Fruit fly (Drosophila melanogaster): ENCODE results near the gene Wdr82.

The Wdr82 gene

DNA sequence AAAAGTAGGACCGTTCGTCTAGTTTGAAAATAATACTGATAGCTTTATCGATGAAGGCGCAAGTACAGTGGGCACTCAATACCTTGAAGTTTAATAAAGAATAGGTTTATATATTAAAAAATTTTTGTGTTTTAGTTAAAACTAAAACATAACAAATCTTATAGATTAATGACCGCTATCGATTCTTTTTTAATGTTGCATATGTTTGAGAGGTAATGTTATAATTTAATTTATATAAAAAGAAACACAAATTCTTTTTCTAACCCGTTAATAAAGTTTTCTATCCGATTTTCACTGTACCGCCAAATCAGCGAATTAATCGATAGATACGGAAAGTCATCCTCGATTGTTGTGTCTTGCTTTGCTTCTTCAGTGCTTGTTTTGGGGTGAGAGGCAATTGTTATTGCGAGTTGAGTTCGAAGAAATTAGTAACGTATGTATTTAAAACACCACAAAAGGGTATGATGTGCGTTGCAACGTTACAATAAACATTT, 9.9 kb downstream of the Wdr82 start, which contains the start of the genes Dad1 and CG13384 (continued):
- peak; percentile 89 for TF ChIP-seq CG15514 (GFP tag; optimal IDR thresholded peaks at IDR 0.05)
- TF ChIP-seq yki (optimal IDR thresholded peaks at IDR 0.05) = no peak
- TF ChIP-seq CG34376 (GFP tag; optimal IDR thresholded peaks at IDR 0.05) = peak; percentile 93
- no peak; the same call in 1 of the 2 replicates for TF ChIP-seq hbn (GFP tag; IDR thresholded peaks at IDR 0.05; ENCODE audit: partially characterized antibody)
- TF ChIP-seq twi (tag; optimal IDR thresholded peaks at IDR 0.05) = peak; percentile 90
- TF ChIP-seq CG2116 (GFP tag; optimal IDR thresholded peaks at IDR 0.05) = peak; percentile 91
- no peak for TF ChIP-seq slp2 (GFP tag; optimal IDR thresholded peaks at IDR 0.05)
- peak; percentile 93 for TF ChIP-seq CG9727 (GFP tag; optimal IDR thresholded peaks at IDR 0.05)
- TF ChIP-seq Atf3 (GFP tag; optimal IDR thresholded peaks at IDR 0.05) = peak; percentile 16
- TF ChIP-seq CG3065 (GFP tag; optimal IDR thresholded peaks at IDR 0.05) = peak; percentile 57
- TF ChIP-seq bcd (GFP tag; optimal IDR thresholded peaks at IDR 0.05) = peak; percentile 92
- TF ChIP-seq C15 (GFP tag; IDR thresholded peaks at IDR 0.05) = peak; percentile 68; the same call in 1 of the 3 replicates
- TF ChIP-seq CG4820 (GFP tag; optimal IDR thresholded peaks at IDR 0.05) = peak; percentile 83
- TF ChIP-seq HmgD (GFP tag; optimal IDR thresholded peaks at IDR 0.05) = peak; percentile 0
- peak; percentile 84 for TF ChIP-seq ara (GFP tag; IDR thresholded peaks at IDR 0.05)
- no peak for TF ChIP-seq vnd (GFP tag; IDR thresholded peaks at IDR 0.05; ENCODE audit: partially characterized antibody)
- TF ChIP-seq lmd (GFP tag; IDR thresholded peaks at IDR 0.05) = peak; percentile 93
- TF ChIP-seq odd (GFP tag; optimal IDR thresholded peaks at IDR 0.05) = peak; percentile 87
- TF ChIP-seq kni (GFP tag; optimal IDR thresholded peaks at IDR 0.05) = peak; percentile 59
- no peak for TF ChIP-seq eve (GFP tag; optimal IDR thresholded peaks at IDR 0.05)
- no peak for TF ChIP-seq CG33213 (GFP tag; optimal IDR thresholded peaks at IDR 0.05)
- TF ChIP-seq bowl (GFP tag; IDR thresholded peaks at IDR 0.05) = peak; percentile 48; the same call in 1 of the 2 replicates
- peak; percentile 10 for TF ChIP-seq CG12071 (GFP tag; optimal IDR thresholded peaks at IDR 0.05)
- TF ChIP-seq gro (GFP tag; optimal IDR thresholded peaks at IDR 0.05) = peak; percentile 20
- TF ChIP-seq CG34224 (GFP tag; IDR thresholded peaks at IDR 0.05; ENCODE audit: partially characterized antibody) = peak; percentile 35; the same call in 2 of the 3 replicates
- peak; percentile 77 for TF ChIP-seq CG12744 (GFP tag; optimal IDR thresholded peaks at IDR 0.05)
- TF ChIP-seq sima (GFP tag; optimal IDR thresholded peaks at IDR 0.05) = no peak
- peak; percentile 58 for TF ChIP-seq Rx (GFP tag; IDR thresholded peaks at IDR 0.05)
- peak; percentile 91 for TF ChIP-seq Oli (tag; optimal IDR thresholded peaks at IDR 0.05)
- peak; percentile 90 for TF ChIP-seq cwo (GFP tag; optimal IDR thresholded peaks at IDR 0.05)
- TF ChIP-seq slbo (GFP tag; IDR thresholded peaks at IDR 0.05) = peak; percentile 96
- peak; percentile 96 for TF ChIP-seq CG30403 (GFP tag; optimal IDR thresholded peaks at IDR 0.05)
- peak in 1 of 2 experiments; percentile 58 for TF ChIP-seq crp (GFP tag; optimal IDR thresholded peaks at IDR 0.05)
- TF ChIP-seq Sry-β (GFP tag; optimal IDR thresholded peaks at IDR 0.05) = peak; percentile 44
- TF ChIP-seq HLH4C (GFP tag; IDR thresholded peaks at IDR 0.05; ENCODE audit: partially characterized antibody) = no peak
- peak; percentile 92 for TF ChIP-seq Hand (GFP tag; optimal IDR thresholded peaks at IDR 0.05)
- TF ChIP-seq ttk (GFP tag; IDR thresholded peaks at IDR 0.05) = peak; percentile 81
- TF ChIP-seq Trl (optimal IDR thresholded peaks at IDR 0.05) = no peak
- peak; percentile 55 for TF ChIP-seq Trl (GFP tag; optimal IDR thresholded peaks at IDR 0.05)
- no peak for TF ChIP-seq sens-2 (GFP tag; IDR thresholded peaks at IDR 0.05)
- peak; percentile 13 for TF ChIP-seq ERR (GFP tag; optimal IDR thresholded peaks at IDR 0.05)
- peak; percentile 71 for TF ChIP-seq CG6254 (GFP tag; optimal IDR thresholded peaks at IDR 0.05)
- TF ChIP-seq klu (GFP tag; IDR thresholded peaks at IDR 0.05) = peak; percentile 89
- peak; percentile 79 for TF ChIP-seq Poxn (GFP tag; IDR thresholded peaks at IDR 0.05)
- TF ChIP-seq CG5245 (GFP tag; optimal IDR thresholded peaks at IDR 0.05) = peak; percentile 79
- peak; percentile 47; the same call in 1 of the 2 replicates for TF ChIP-seq inv (GFP tag; IDR thresholded peaks at IDR 0.05; ENCODE audit: partially characterized antibody)
- TF ChIP-seq PHDP (tag; optimal IDR thresholded peaks at IDR 0.05) = peak; percentile 96
- peak; percentile 21 for TF ChIP-seq Atf-2 (GFP tag; optimal IDR thresholded peaks at IDR 0.05)
- TF ChIP-seq CG4404 (GFP tag; IDR thresholded peaks at IDR 0.05) = peak; percentile 91
- peak; percentile 97 for TF ChIP-seq CG9932 (GFP tag; IDR thresholded peaks at IDR 0.05)
- TF ChIP-seq gsb (GFP tag; IDR thresholded peaks at IDR 0.05) = peak; percentile 78

Measured in whole organism, embryonic.